Worm (Caenorhabditis elegans) whole organism, L2 larva: ENCODE results near the gene ZK105.6.

Experiments used
- aly-2 ChIP-seq: fragments of 150-350 bp; optimal IDR thresholded peaks from 2 replicates; lab custom pipeline; 2014; ENCODE audit warnings: missing biosample characterization, missing genetic modification characterization
- blmp-1 ChIP-seq: sonication (generic microtip); optimal IDR thresholded peaks from 2 replicates; lab custom pipeline; 2017; ENCODE audit warnings: missing genetic modification characterization, mild to moderate bottlenecking, missing compliant biosample characterization, antibody characterized with exemption, moderate library complexity; ENCODE audit not compliant: insufficient read depth
- nhr-12 ChIP-seq: fragments of 150-350 bp; optimal IDR thresholded peaks from 2 replicates; lab custom pipeline; 2014; ENCODE audit warnings: missing biosample characterization, missing genetic modification characterization

DNA sequence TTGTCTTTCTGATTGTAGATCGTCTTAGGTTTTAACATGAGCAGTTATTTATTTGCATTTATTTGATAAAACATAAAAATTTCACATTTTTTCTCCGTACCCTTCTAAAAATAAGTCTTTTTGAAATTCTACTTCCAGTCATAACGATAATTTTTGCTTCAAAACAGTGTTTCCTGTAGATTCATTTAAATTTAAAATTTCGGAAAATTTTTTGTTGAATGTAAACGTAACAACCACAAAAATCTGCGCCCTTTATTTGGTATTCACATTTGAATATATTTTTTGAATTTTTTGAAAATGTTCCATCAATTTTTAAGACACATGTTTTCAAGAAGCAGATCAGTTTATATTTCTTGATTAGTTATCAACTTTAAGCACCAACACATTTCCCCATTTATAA, 21.5 kb upstream of the ZK105.6 start:
- TF ChIP-seq nhr-12 (tag; lab: Kevin White, UChicago) (no peak), aly-2 (tag; lab: Kevin White, UChicago) (no peak), blmp-1 (tag; lab: Kevin White, UChicago) (no peak)
